Worm (Caenorhabditis elegans) whole organism, L3 larva: ENCODE measurements around the gene nhr-213.

ENCODE experiments used
- ZK546.5 ChIP-seq: sonication (generic microtip); optimal IDR thresholded peaks from 2 replicates; lab custom pipeline; 2017; ENCODE audit warnings: missing biosample characterization, missing genetic modification characterization
- aly-2 ChIP-seq: fragments of 150-350 bp; optimal IDR thresholded peaks from 2 replicates; lab custom pipeline; 2014; ENCODE audit warnings: missing biosample characterization, missing genetic modification characterization
- ama-1 ChIP-seq: fragments of 150-350 bp; optimal IDR thresholded peaks from 2 replicates; lab custom pipeline; 2018
- ceh-16 ChIP-seq: sonication (generic microtip); optimal IDR thresholded peaks from 2 replicates; lab custom pipeline; 2017; ENCODE audit warnings: missing biosample characterization, missing genetic modification characterization
- ceh-28 ChIP-seq: fragments of 150-350 bp; optimal IDR thresholded peaks from 2 replicates; lab custom pipeline; 2014; ENCODE audit warnings: missing biosample characterization, missing genetic modification reagents, missing genetic modification characterization
- ceh-82 ChIP-seq: fragments of 150-350 bp; optimal IDR thresholded peaks from 2 replicates; lab custom pipeline; 2014; ENCODE audit warnings: missing biosample characterization, missing genetic modification characterization
- ceh-9 ChIP-seq: sonication (generic microtip); optimal IDR thresholded peaks from 2 replicates; lab custom pipeline; 2018; ENCODE audit warnings: missing biosample characterization, missing genetic modification characterization
- daf-12 ChIP-seq: fragments of 150-350 bp; optimal IDR thresholded peaks from 2 replicates; lab custom pipeline; 2014; ENCODE audit warnings: missing biosample characterization, missing genetic modification reagents, missing genetic modification characterization
- egl-27 ChIP-seq: sonication (generic microtip); optimal IDR thresholded peaks from 4 replicates; lab custom pipeline; 2017; ENCODE audit warnings: missing biosample characterization, missing genetic modification reagents, missing genetic modification characterization
- elt-2 ChIP-seq: sonication (generic microtip); optimal IDR thresholded peaks from 2 replicates; lab custom pipeline; 2016; ENCODE audit warnings: missing genetic modification reagents, mild to moderate bottlenecking, missing genetic modification characterization, missing compliant biosample characterization
- elt-3 ChIP-seq, 3 experiments: fragments of 150-350 bp in 1 of 3; sonication (generic microtip) in 2 of 3; optimal IDR thresholded peaks; 2 replicates in 2 of 3; 4 replicates in 1 of 3; lab custom pipeline; 2014 to 2017; ENCODE audit warnings: missing biosample characterization in 3 of 3, missing genetic modification characterization in 3 of 3
- eor-1 ChIP-seq, 2 experiments: fragments of 150-350 bp; optimal IDR thresholded peaks; 2 replicates each; lab custom pipeline; 2014 to 2018; ENCODE audit warnings: missing biosample characterization in 2 of 2, missing genetic modification characterization in 2 of 2
- fos-1 ChIP-seq: fragments of 150-350 bp; optimal IDR thresholded peaks from 2 replicates; lab custom pipeline; 2014; ENCODE audit warnings: missing biosample characterization, missing genetic modification characterization
- jun-1 ChIP-seq: fragments of 150-350 bp; optimal IDR thresholded peaks from 2 replicates; lab custom pipeline; 2014; ENCODE audit warnings: missing biosample characterization, missing genetic modification reagents, missing genetic modification characterization
- lin-15B ChIP-seq: fragments of 150-350 bp; optimal IDR thresholded peaks from 2 replicates; lab custom pipeline; 2014; ENCODE audit warnings: missing biosample characterization, missing genetic modification characterization
- lin-39 ChIP-seq: fragments of 150-350 bp; optimal IDR thresholded peaks from 2 replicates; lab custom pipeline; 2018; ENCODE audit warnings: missing biosample characterization, missing genetic modification reagents, missing genetic modification characterization
- mdl-1 ChIP-seq: fragments of 150-350 bp; optimal IDR thresholded peaks from 2 replicates; lab custom pipeline; 2014; ENCODE audit warnings: missing biosample characterization, missing genetic modification characterization
- mml-1 ChIP-seq: fragments of 150-350 bp; sonication (generic microtip); optimal IDR thresholded peaks from 3 replicates; lab custom pipeline; 2014; ENCODE audit warnings: missing biosample characterization, missing genetic modification characterization
- nfya-1 ChIP-seq: sonication (generic microtip); optimal IDR thresholded peaks from 2 replicates; lab custom pipeline; 2017; ENCODE audit warnings: missing genetic modification characterization, mild to moderate bottlenecking, missing compliant biosample characterization, antibody characterized with exemption, moderate library complexity; ENCODE audit not compliant: insufficient read depth
- nhr-11 ChIP-seq: fragments of 150-350 bp; optimal IDR thresholded peaks from 2 replicates; lab custom pipeline; 2014; ENCODE audit warnings: missing biosample characterization, missing genetic modification characterization
- nhr-23 ChIP-seq: fragments of 150-350 bp; optimal IDR thresholded peaks from 2 replicates; lab custom pipeline; 2014; ENCODE audit warnings: missing biosample characterization, missing genetic modification reagents, missing genetic modification characterization
- nhr-28 ChIP-seq: fragments of 150-350 bp; optimal IDR thresholded peaks from 2 replicates; lab custom pipeline; 2014; ENCODE audit warnings: missing biosample characterization, missing genetic modification characterization
- nhr-43 ChIP-seq: sonication (generic microtip); optimal IDR thresholded peaks from 2 replicates; lab custom pipeline; 2016; ENCODE audit warnings: mild to moderate bottlenecking, missing genetic modification characterization, missing compliant biosample characterization; ENCODE audit not compliant: poor library complexity, severe bottlenecking
- nhr-67 ChIP-seq: fragments of 150-350 bp; optimal IDR thresholded peaks from 2 replicates; lab custom pipeline; 2014; ENCODE audit warnings: missing biosample characterization, missing genetic modification characterization
- nhr-76 ChIP-seq: fragments of 150-350 bp; sonication (generic microtip); optimal IDR thresholded peaks from 5 replicates; lab custom pipeline; 2014; ENCODE audit warnings: missing biosample characterization, missing genetic modification characterization
- nhr-77 ChIP-seq: fragments of 150-350 bp; optimal IDR thresholded peaks from 2 replicates; lab custom pipeline; 2014; ENCODE audit warnings: missing biosample characterization, missing genetic modification characterization
- pha-4 ChIP-seq: fragments of 150-350 bp; optimal IDR thresholded peaks from 2 replicates; lab custom pipeline; 2014; ENCODE audit warnings: missing biosample characterization, missing genetic modification reagents, missing genetic modification characterization
- pqm-1 ChIP-seq: fragments of 150-350 bp; optimal IDR thresholded peaks from 2 replicates; lab custom pipeline; 2017; ENCODE audit warnings: missing biosample characterization, missing genetic modification characterization, inconsistent platforms
- sea-2 ChIP-seq: fragments of 150-350 bp; sonication (generic microtip); optimal IDR thresholded peaks from 4 replicates; lab custom pipeline; 2014; ENCODE audit warnings: missing biosample characterization, missing genetic modification reagents, missing genetic modification characterization
- skn-1 ChIP-seq: fragments of 150-350 bp; optimal IDR thresholded peaks from 2 replicates; lab custom pipeline; 2014; ENCODE audit warnings: missing biosample characterization, missing genetic modification characterization
- tbx-2 ChIP-seq: sonication (generic microtip); optimal IDR thresholded peaks from 2 replicates; lab custom pipeline; 2016; ENCODE audit warnings: mild to moderate bottlenecking, missing genetic modification characterization, missing compliant biosample characterization
- unc-39 ChIP-seq: sonication (generic microtip); optimal IDR thresholded peaks from 4 replicates; lab custom pipeline; 2017; ENCODE audit warnings: missing biosample characterization, missing genetic modification characterization
- unc-62 ChIP-seq: fragments of 150-350 bp; sonication (generic microtip); optimal IDR thresholded peaks from 4 replicates; lab custom pipeline; 2014; ENCODE audit warnings: missing biosample characterization, missing genetic modification reagents, missing genetic modification characterization
- ztf-11 ChIP-seq: fragments of 150-350 bp; optimal IDR thresholded peaks from 2 replicates; lab custom pipeline; 2014; ENCODE audit warnings: missing biosample characterization, missing genetic modification characterization
- ztf-4 ChIP-seq: fragments of 150-350 bp; optimal IDR thresholded peaks from 2 replicates; lab custom pipeline; 2014; ENCODE audit warnings: missing biosample characterization, missing genetic modification characterization

Gene nhr-213

ce11 chrV:15872273-15872672 lies 24.3 kb downstream of the nhr-213 start, which contains the start of gene str-56:
Gene str-56 (plus strand): TSS chrV:15872573.
- no peak for TF ChIP-seq eor-1 (tag; optimal IDR thresholded peaks at IDR 0.05; lab: Kevin White, UChicago)
- no peak for TF ChIP-seq nhr-43 (tag; lab: Kevin White, UChicago)
- TF ChIP-seq nhr-23 (tag; lab: Kevin White, UChicago), result no peak
- TF ChIP-seq nhr-76 (tag; lab: Kevin White, UChicago), result no peak
- no peak for TF ChIP-seq ztf-11 (tag; lab: Kevin White, UChicago)
- TF ChIP-seq sea-2 (GFP tag; lab: Kevin White, UChicago), result no peak
- TF ChIP-seq unc-62 (GFP tag; lab: Kevin White, UChicago), result no peak

- TF ChIP-seq mdl-1 (tag; lab: Kevin White, UChicago) (no peak), lin-39 (tag; lab: Kevin White, UChicago) (no peak), ceh-16 (tag; lab: Kevin White, UChicago) (no peak), nhr-23 (tag; lab: Kevin White, UChicago) (no peak), nhr-67 (tag; lab: Kevin White, UChicago) (no peak), lin-15B (no peak), tbx-2 (tag; lab: Kevin White, UChicago) (no peak), skn-1 (tag; lab: Kevin White, UChicago) (no peak), ZK546.5 (tag; lab: Kevin White, UChicago) (no peak), nhr-11 (tag; lab: Kevin White, UChicago) (no peak), daf-12 (tag; lab: Kevin White, UChicago) (no peak), nhr-76 (tag; lab: Kevin White, UChicago) (no peak), ztf-11 (tag; lab: Kevin White, UChicago) (no peak), nhr-77 (tag; lab: Kevin White, UChicago) (no peak), elt-2 (tag; lab: Kevin White, UChicago) (no peak), nfya-1 (tag; lab: Kevin White, UChicago) (no peak), jun-1 (tag; lab: Kevin White, UChicago) (no peak), pha-4 (tag; lab: Kevin White, UChicago) (no peak), pqm-1 (tag; lab: Kevin White, UChicago) (no peak)
- TF ChIP-seq, all 47 proteins: peak for 0
Observed at ce11 chrV:15870356-15870755, 26.2 kb downstream of the nhr-213 start, which contains the start of gene str-57. Gene str-57 (plus strand): TSS chrV:15870656.

- no peak for TF ChIP-seq nhr-67 (tag; lab: Kevin White, UChicago)
- no peak for TF ChIP-seq jun-1 (tag; lab: Kevin White, UChicago)
Observed at ce11 chrV:15867373-15867772, 29.2 kb downstream of the nhr-213 start, which contains the start of gene fbxa-197. Gene fbxa-197 (plus strand): TSS chrV:15867673.

- no peak for TF ChIP-seq ztf-11 (tag; lab: Kevin White, UChicago)
- TF ChIP-seq elt-3 (tag; optimal IDR thresholded peaks at IDR 0.05; lab: Kevin White, UChicago), result no peak
- TF ChIP-seq nhr-28 (tag; lab: Kevin White, UChicago), result no peak
- no peak for TF ChIP-seq unc-39 (tag; lab: Kevin White, UChicago)
- no peak for TF ChIP-seq fos-1
- no peak for TF ChIP-seq ama-1 (lab: Kevin White, UChicago)
Observed at ce11 chrV:15865839-15866238, 30.7 kb downstream of the nhr-213 start, which contains the start of gene srh-293. Gene srh-293 (plus strand): TSS chrV:15866139.

- no peak for TF ChIP-seq egl-27
- no peak for TF ChIP-seq ceh-82 (tag; lab: Kevin White, UChicago)
- no peak for TF ChIP-seq ceh-9 (tag; lab: Kevin White, UChicago)
- no peak for TF ChIP-seq unc-62 (GFP tag; lab: Kevin White, UChicago)
- TF ChIP-seq nhr-77 (tag; lab: Kevin White, UChicago), result no peak
- no peak for TF ChIP-seq ceh-16 (tag; lab: Kevin White, UChicago)
- no peak for TF ChIP-seq sea-2 (GFP tag; lab: Kevin White, UChicago)
- TF ChIP-seq nhr-43 (tag; lab: Kevin White, UChicago), result no peak
- TF ChIP-seq mml-1 (tag; lab: Kevin White, UChicago), result no peak
- no peak for TF ChIP-seq mdl-1 (tag; lab: Kevin White, UChicago)
- no peak for TF ChIP-seq aly-2 (tag; lab: Kevin White, UChicago)
- TF ChIP-seq tbx-2 (tag; lab: Kevin White, UChicago), result no peak
- no peak for TF ChIP-seq ztf-11 (tag; lab: Kevin White, UChicago)
- no peak for TF ChIP-seq ceh-28 (tag; lab: Kevin White, UChicago)
- TF ChIP-seq daf-12 (tag; lab: Kevin White, UChicago), result no peak
- no peak for TF ChIP-seq ztf-4 (tag; lab: Kevin White, UChicago)
- TF ChIP-seq eor-1 (tag; optimal IDR thresholded peaks at IDR 0.05; lab: Kevin White, UChicago), result no peak
- no peak for TF ChIP-seq ZK546.5 (tag; lab: Kevin White, UChicago)
- no peak for TF ChIP-seq nhr-28 (tag; lab: Kevin White, UChicago)
Observed at ce11 chrV:15863042-15863441, 33.5 kb downstream of the nhr-213 start, which contains the start of gene srh-299. Gene srh-299 (plus strand): TSS chrV:15863342.
